Worm (Caenorhabditis elegans): ENCODE measurements around the gene pqn-62.

The pqn-62 gene

ce11 chrX:5165037-5165436 is 30.9 kb upstream of the pqn-62 start, which contains the start of gene mans-3 (continued):
- TF ChIP-seq efl-3 (GFP tag; optimal IDR thresholded peaks at IDR 0.05) (no peak), zag-1 (tag; optimal IDR thresholded peaks at IDR 0.05) (no peak), dpl-1 (GFP tag; optimal IDR thresholded peaks at IDR 0.05) (peak; percentile 71 to 80 (median 80)), isw-1 (GFP tag; IDR thresholded peaks at IDR 0.05) (peak; percentile 69), mep-1 (tag; optimal IDR thresholded peaks at IDR 0.05) (peak; percentile 97), zip-4 (GFP tag; optimal IDR thresholded peaks at IDR 0.05) (peak; percentile 46), nhr-76 (tag; optimal IDR thresholded peaks at IDR 0.05) (no peak), snu-23 (GFP tag; optimal IDR thresholded peaks at IDR 0.05) (peak; percentile 97), ztf-4 (tag; optimal IDR thresholded peaks at IDR 0.05) (peak; percentile 77), lin-13 (GFP tag; optimal IDR thresholded peaks at IDR 0.05) (peak; percentile 83), efl-1 (optimal IDR thresholded peaks at IDR 0.05) (peak; percentile 76 to 77), efl-1 (GFP tag; optimal IDR thresholded peaks at IDR 0.05 in 1 of 2) (peak; percentile 70 to 96), lir-3 (tag; optimal IDR thresholded peaks at IDR 0.05; ENCODE audit: poor library complexity) (peak; percentile 58), mef-2 (tag; optimal IDR thresholded peaks at IDR 0.05) (peak; percentile 75), alr-1 (tag; optimal IDR thresholded peaks at IDR 0.05; ENCODE audit: borderline replicate concordance) (no peak), egl-27 (tag; optimal IDR thresholded peaks at IDR 0.05) (peak; percentile 31 to 56), ama-1 (optimal IDR thresholded peaks at IDR 0.05) (no peak), lin-15B (tag; optimal IDR thresholded peaks at IDR 0.05) (peak; percentile 54), unc-130 (tag; optimal IDR thresholded peaks at IDR 0.05) (peak; percentile 70), tbx-2 (tag; optimal IDR thresholded peaks at IDR 0.05) (peak; percentile 92), sptf-1 (tag; optimal IDR thresholded peaks at IDR 0.05) (no peak), lin-39 (tag; optimal IDR thresholded peaks at IDR 0.05) (peak; percentile 78), ets-5 (GFP tag; IDR thresholded peaks at IDR 0.05) (no peak), ceh-90 (tag; optimal IDR thresholded peaks at IDR 0.05) (no peak), tlp-1 (tag; optimal IDR thresholded peaks at IDR 0.05) (no peak), nhr-12 (tag; optimal IDR thresholded peaks at IDR 0.05) (no peak), fos-1 (tag; optimal IDR thresholded peaks at IDR 0.05) (peak; percentile 74), nhr-19 (GFP tag; conservative IDR thresholded peaks at IDR 0.05) (peak; percentile 89), ceh-82 (tag; optimal IDR thresholded peaks at IDR 0.05) (peak; percentile 86 to 89 (median 86)), unc-62 (GFP tag; optimal IDR thresholded peaks at IDR 0.05) (no peak), aha-1 (tag; optimal IDR thresholded peaks at IDR 0.05) (no peak), mdl-1 (tag; optimal IDR thresholded peaks at IDR 0.05) (peak; percentile 76 to 99), skn-1 (tag; optimal IDR thresholded peaks at IDR 0.05) (peak; percentile 70), elt-2 (tag; optimal IDR thresholded peaks at IDR 0.05) (peak; percentile 74), nhr-77 (tag; optimal IDR thresholded peaks at IDR 0.05) (peak; percentile 80), fkh-10 (GFP tag; optimal IDR thresholded peaks at IDR 0.05) (peak; percentile 82), pag-3 (tag; optimal IDR thresholded peaks at IDR 0.05; ENCODE audit: borderline replicate concordance, insufficient read depth) (no peak), xbp-1 (tag; optimal IDR thresholded peaks at IDR 0.05) (peak; percentile 95), fkh-4 (tag; optimal IDR thresholded peaks at IDR 0.05; ENCODE audit: borderline replicate concordance) (no peak), unc-86 (tag; optimal IDR thresholded peaks at IDR 0.05) (peak; percentile 85), sup-37 (GFP tag; optimal IDR thresholded peaks at IDR 0.05) (peak; percentile 67), hpl-2 (GFP tag; optimal IDR thresholded peaks at IDR 0.05) (peak; percentile 58), ceh-63 (GFP tag; optimal IDR thresholded peaks at IDR 0.05) (no peak)

ce11 chrX:5168770-5169169 is 27.1 kb upstream of the pqn-62 start:
- TF ChIP-seq unc-30 (tag; optimal IDR thresholded peaks at IDR 0.05) = no peak
- TF ChIP-seq efl-1 (optimal IDR thresholded peaks at IDR 0.05) = no peak
- peak in 1 of 2 experiments; percentile 56 for TF ChIP-seq efl-1 (GFP tag; optimal IDR thresholded peaks at IDR 0.05 in 1 of 2)

Measured in whole organism, L1 larva.